Fruit fly (Drosophila melanogaster): ENCODE measurements around the gene Klp98A.

Gene Klp98A

DNA sequence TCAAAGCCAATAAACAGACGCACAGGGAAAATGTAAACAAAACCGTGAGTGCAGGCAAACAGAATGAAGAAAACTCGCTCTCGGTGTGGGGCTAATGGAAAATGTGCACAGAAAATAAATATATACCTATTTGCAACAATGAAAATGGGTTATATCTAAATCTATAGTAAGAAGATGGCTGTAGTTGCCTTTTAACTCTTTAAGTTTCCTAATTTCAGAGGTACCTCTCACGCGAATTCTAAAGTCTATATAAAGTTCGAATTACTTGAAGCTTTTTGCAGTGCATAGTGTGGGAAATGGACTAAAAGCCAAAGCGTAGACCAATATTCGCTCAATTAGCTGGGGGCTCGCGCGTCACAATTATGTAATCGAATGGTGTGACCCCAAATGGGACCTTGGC, 4.0 kb downstream of the Klp98A start (continued):
- TF ChIP-seq CG18764 (GFP tag; optimal IDR thresholded peaks at IDR 0.05), result peak; percentile 72
- TF ChIP-seq repo (GFP tag; optimal IDR thresholded peaks at IDR 0.05), result peak; percentile 45
- TF ChIP-seq CG3281 (GFP tag; optimal IDR thresholded peaks at IDR 0.05), result peak; percentile 67
- TF ChIP-seq ab (GFP tag; optimal IDR thresholded peaks at IDR 0.05), result peak; percentile 54
- peak; percentile 76 for TF ChIP-seq CG14441 (GFP tag; IDR thresholded peaks at IDR 0.05)
- no peak; the same call in 1 of the 2 replicates for TF ChIP-seq Gsc (GFP tag; IDR thresholded peaks at IDR 0.05)
- no peak for TF ChIP-seq CG11398 (GFP tag; optimal IDR thresholded peaks at IDR 0.05)
- peak; percentile 55 for TF ChIP-seq CG12744 (GFP tag; optimal IDR thresholded peaks at IDR 0.05)
- TF ChIP-seq bsh (GFP tag; optimal IDR thresholded peaks at IDR 0.05), result peak; percentile 69 to 90
- peak; percentile 73 for TF ChIP-seq CG6813 (GFP tag; optimal IDR thresholded peaks at IDR 0.05)
- peak; percentile 40; the same call in 1 of the 2 replicates for TF ChIP-seq CG8765 (GFP tag; IDR thresholded peaks at IDR 0.05)
- peak; percentile 14 for TF ChIP-seq Usf (GFP tag; optimal IDR thresholded peaks at IDR 0.05)
- peak; percentile 51 for TF ChIP-seq eyg (GFP tag; optimal IDR thresholded peaks at IDR 0.05)
- TF ChIP-seq CG12236 (GFP tag; optimal IDR thresholded peaks at IDR 0.05), result peak; percentile 68
- peak; percentile 68 for TF ChIP-seq HmgZ (tag; optimal IDR thresholded peaks at IDR 0.05)
- TF ChIP-seq Fer2 (tag; optimal IDR thresholded peaks at IDR 0.05), result peak; percentile 37
- TF ChIP-seq CG3847 (GFP tag; IDR thresholded peaks at IDR 0.05), result peak; percentile 74
- TF ChIP-seq dan (GFP tag; IDR thresholded peaks at IDR 0.05), result peak; percentile 42; the same call in 1 of the 2 replicates
- 0 out of 2 replicates have a peak, but pooled peaks have one; percentile 43 for TF ChIP-seq CG5953 (GFP tag; IDR thresholded peaks at IDR 0.05)
- TF ChIP-seq Dp (GFP tag; optimal IDR thresholded peaks at IDR 0.05), result no peak
- TF ChIP-seq nom (GFP tag; optimal IDR thresholded peaks at IDR 0.05), result no peak
- TF ChIP-seq CG15696 (tag; optimal IDR thresholded peaks at IDR 0.05), result peak; percentile 47
- TF ChIP-seq CHES-1-like (GFP tag; optimal IDR thresholded peaks at IDR 0.05), result peak; percentile 67
- TF ChIP-seq org-1 (GFP tag; optimal IDR thresholded peaks at IDR 0.05), result peak; percentile 73
- TF ChIP-seq crc (GFP tag; optimal IDR thresholded peaks at IDR 0.05), result peak; percentile 58
- TF ChIP-seq MBD-R2 (GFP tag; IDR thresholded peaks at IDR 0.05), result peak; percentile 35; the same call in 1 of the 2 replicates
- peak; percentile 75 for TF ChIP-seq CG8359 (GFP tag; optimal IDR thresholded peaks at IDR 0.05; ENCODE audit: borderline replicate concordance)
- no peak for TF ChIP-seq CG7963 (GFP tag; IDR thresholded peaks at IDR 0.05; ENCODE audit: partially characterized antibody)
- peak; percentile 47 for TF ChIP-seq CG10431 (GFP tag; optimal IDR thresholded peaks at IDR 0.05)
- TF ChIP-seq ranshi (GFP tag; IDR thresholded peaks at IDR 0.05), result peak; percentile 69; the same call in 1 of the 2 replicates
- peak; percentile 78 for TF ChIP-seq CG18599 (GFP tag; optimal IDR thresholded peaks at IDR 0.05)
- peak; percentile 74 for TF ChIP-seq croc (GFP tag; conservative IDR thresholded peaks at IDR 0.05)
- TF ChIP-seq ac (GFP tag; optimal IDR thresholded peaks at IDR 0.05), result peak; percentile 53
- TF ChIP-seq esg (GFP tag; conservative IDR thresholded peaks at IDR 0.05), result peak; percentile 74
- TF ChIP-seq CG13296 (GFP tag; optimal IDR thresholded peaks at IDR 0.05), result peak; percentile 74
- no peak for TF ChIP-seq da (GFP tag; optimal IDR thresholded peaks at IDR 0.05)
- TF ChIP-seq cad (GFP tag; optimal IDR thresholded peaks at IDR 0.05), result no peak
- TF ChIP-seq jigr1 (GFP tag; IDR thresholded peaks at IDR 0.05), result peak; percentile 63; the same call in 2 of the 3 replicates
- peak; percentile 62 for TF ChIP-seq CG2202 (tag; optimal IDR thresholded peaks at IDR 0.05)
- TF ChIP-seq CG4730 (GFP tag; IDR thresholded peaks at IDR 0.05), result peak; percentile 64
- peak; percentile 73; the same call in 1 of the 2 replicates for TF ChIP-seq dimm (GFP tag; IDR thresholded peaks at IDR 0.05)
- TF ChIP-seq TFAM (GFP tag; optimal IDR thresholded peaks at IDR 0.05), result no peak
- peak; percentile 68; the same call in 2 of the 3 replicates for TF ChIP-seq CG14050 (GFP tag; IDR thresholded peaks at IDR 0.05)
- TF ChIP-seq hkb (optimal IDR thresholded peaks at IDR 0.05), result no peak
- TF ChIP-seq hkb (GFP tag; IDR thresholded peaks at IDR 0.05), result peak; percentile 78
- TF ChIP-seq CG12942 (GFP tag; optimal IDR thresholded peaks at IDR 0.05), result peak; percentile 62
- TF ChIP-seq Ssrp (tag; optimal IDR thresholded peaks at IDR 0.05), result peak; percentile 86
- TF ChIP-seq Hmx (GFP tag; optimal IDR thresholded peaks at IDR 0.05), result no peak
- peak; percentile 79 for TF ChIP-seq CG1529 (GFP tag; optimal IDR thresholded peaks at IDR 0.05)
- peak; percentile 77 for TF ChIP-seq Camta (GFP tag; optimal IDR thresholded peaks at IDR 0.05)
- TF ChIP-seq ATbp (GFP tag; optimal IDR thresholded peaks at IDR 0.05), result peak; percentile 83
